Worm (Caenorhabditis elegans): ENCODE data around the gene srx-41.

- TF ChIP-seq pqm-1 (tag; optimal IDR thresholded peaks at IDR 0.05) (no peak), ztf-11 (tag; optimal IDR thresholded peaks at IDR 0.05) (no peak)
Measured at ce11 chrV:3616844-3617243, 20.1 kb downstream of the srx-41 start.
